Worm (Caenorhabditis elegans): Measurements from ENCODE around the gene pfd-4.

DNA sequence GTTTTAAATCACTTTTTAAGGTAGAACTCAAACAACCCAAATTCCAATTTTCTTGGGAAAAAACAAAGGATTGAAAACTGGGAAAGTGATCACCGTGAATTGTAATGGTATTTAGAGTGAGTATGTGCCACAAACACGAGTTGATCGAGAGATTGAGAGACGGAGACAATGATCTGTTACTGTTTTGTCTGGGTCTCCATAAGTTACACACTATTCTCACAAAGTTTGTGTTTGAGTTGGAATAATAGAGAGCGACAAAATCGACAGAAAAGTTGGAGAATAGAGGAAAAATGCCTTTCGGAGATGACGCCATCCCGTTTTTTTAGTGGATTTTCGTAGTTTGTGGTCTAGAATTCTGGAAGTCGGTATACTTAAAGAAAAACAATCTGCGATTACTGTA lies 43.7 kb upstream of the pfd-4 start, which contains the start of gene nhr-7:
- TF ChIP-seq ceh-27 (GFP tag; optimal IDR thresholded peaks at IDR 0.05), result no peak
- TF ChIP-seq madf-3 (GFP tag; IDR thresholded peaks at IDR 0.05), result no peak
